Fruit fly (Drosophila melanogaster) whole organism, wandering third instar larva: ENCODE results near the gene mei-41.

Experiments used
- Abd-B ChIP-seq: fragments of >200 bp; optimal IDR thresholded peaks from 2 replicates; lab custom pipeline; 2017; ENCODE audit warnings: missing biosample characterization, missing genetic modification characterization
- CG9705 ChIP-seq: fragments of 200-800 bp; sonication (Bioruptor generic); optimal IDR thresholded peaks from 2 replicates; lab custom pipeline; 2018; ENCODE audit warnings: missing biosample characterization, mild to moderate bottlenecking, missing genetic modification characterization
- Dfd ChIP-seq: fragments of >200 bp; optimal IDR thresholded peaks from 2 replicates; lab custom pipeline; 2017; ENCODE audit warnings: missing biosample characterization, missing genetic modification characterization
- Dif ChIP-seq: fragments of 200-275, 200-300 bp; sonication (Bioruptor generic); optimal IDR thresholded peaks from 2 replicates; lab custom pipeline; 2018; ENCODE audit warnings: missing biosample characterization, missing genetic modification characterization; ENCODE audit not compliant: partially characterized antibody
- GATAd ChIP-seq: sonication (Bioruptor generic); optimal IDR thresholded peaks from 2 replicates; lab custom pipeline; 2016; ENCODE audit warnings: missing biosample characterization, missing genetic modification characterization
- HLH106 ChIP-seq: fragments of 200-800 bp; optimal IDR thresholded peaks from 3 replicates; lab custom pipeline; 2019; ENCODE audit warnings: missing biosample characterization, mild to moderate bottlenecking, missing genetic modification characterization, moderate library complexity
- Hnf4 ChIP-seq: fragments of 200-800 bp; sonication (Bioruptor generic); optimal IDR thresholded peaks from 2 replicates; lab custom pipeline; 2016; ENCODE audit warnings: missing biosample characterization, mild to moderate bottlenecking, missing genetic modification characterization
- Hr78 ChIP-seq: fragments of >200 bp; optimal IDR thresholded peaks from 2 replicates; lab custom pipeline; 2017; ENCODE audit warnings: missing biosample characterization, missing genetic modification characterization
- Hr83 ChIP-seq: fragments of 200-300 bp; sonication (Bioruptor generic); optimal IDR thresholded peaks from 2 replicates; lab custom pipeline; 2016; ENCODE audit warnings: missing biosample characterization, mild to moderate bottlenecking, missing genetic modification characterization, moderate library complexity; ENCODE audit not compliant: poor library complexity, severe bottlenecking
- Mio ChIP-seq: sonication (Bioruptor generic); optimal IDR thresholded peaks from 2 replicates; lab custom pipeline; 2016; ENCODE audit warnings: missing biosample characterization, missing genetic modification characterization
- Myc ChIP-seq: fragments of >200 bp; optimal IDR thresholded peaks from 2 replicates; lab custom pipeline; 2017
- N ChIP-seq: fragments of >200 bp; optimal IDR thresholded peaks from 2 replicates; lab custom pipeline; 2018; ENCODE audit warnings: missing biosample characterization, missing external identifiers, missing genetic modification characterization
- OdsH ChIP-seq: fragments of 200-800 bp; sonication (Bioruptor generic); optimal IDR thresholded peaks from 2 replicates; lab custom pipeline; 2016; ENCODE audit warnings: missing biosample characterization, mild to moderate bottlenecking, missing genetic modification characterization
- Rel ChIP-seq, 2 experiments: fragments of 200-800 bp; sonication (Bioruptor generic) in 1 of 2; optimal IDR thresholded peaks; 2 replicates in 1 of 2; 3 replicates in 1 of 2; lab custom pipeline; 2016 to 2019; ENCODE audit warnings: mild to moderate bottlenecking in 2 of 2, missing biosample characterization in 2 of 2, missing genetic modification characterization in 2 of 2, moderate library complexity in 1 of 2
- Sp1 ChIP-seq: fragments of 200-800 bp; sonication (Bioruptor generic); optimal IDR thresholded peaks from 3 replicates; lab custom pipeline; 2019; ENCODE audit warnings: missing biosample characterization, mild to moderate bottlenecking, missing genetic modification characterization, moderate library complexity
- Vsx2 ChIP-seq: fragments of 200-300, 225-300 bp; sonication (Bioruptor generic); optimal IDR thresholded peaks from 2 replicates; lab custom pipeline; 2018; ENCODE audit warnings: missing biosample characterization, missing genetic modification characterization; ENCODE audit not compliant: partially characterized antibody
- dmrt93B ChIP-seq: fragments of 200-800 bp; sonication (Bioruptor generic); optimal IDR thresholded peaks from 2 replicates; lab custom pipeline; 2018; ENCODE audit warnings: missing biosample characterization, mild to moderate bottlenecking, missing genetic modification characterization
- dsf ChIP-seq: sonication (Bioruptor generic); optimal IDR thresholded peaks from 2 replicates; lab custom pipeline; 2016; ENCODE audit warnings: missing biosample characterization, missing genetic modification characterization, borderline replicate concordance
- ey ChIP-seq: fragments of 200-800 bp; sonication (Bioruptor generic); optimal IDR thresholded peaks from 2 replicates; lab custom pipeline; 2016; ENCODE audit warnings: missing biosample characterization, missing genetic modification characterization
- foxo ChIP-seq, 2 experiments: fragments of 200-800 bp; sonication (Bioruptor generic); optimal IDR thresholded peaks; 2 replicates in 1 of 2; 3 replicates in 1 of 2; lab custom pipeline; 2016 to 2017; ENCODE audit warnings: missing biosample characterization in 2 of 2, missing genetic modification characterization in 2 of 2
- fru ChIP-seq: fragments of 200-800 bp; sonication (Bioruptor generic); optimal IDR thresholded peaks from 3 replicates; lab custom pipeline; 2016; ENCODE audit warnings: missing biosample characterization, mild to moderate bottlenecking, missing genetic modification characterization
- pan ChIP-seq: fragments of >200 bp; optimal IDR thresholded peaks from 2 replicates; lab custom pipeline; 2017
- psq ChIP-seq: fragments of 200-800 bp; sonication (Bioruptor generic); optimal IDR thresholded peaks from 3 replicates; lab custom pipeline; 2017; ENCODE audit warnings: missing biosample characterization, mild to moderate bottlenecking, missing genetic modification characterization, moderate library complexity
- rgr ChIP-seq: fragments of 200-800 bp; sonication (Bioruptor generic); optimal IDR thresholded peaks from 3 replicates; lab custom pipeline; 2016; ENCODE audit warnings: missing biosample characterization, mild to moderate bottlenecking, missing genetic modification characterization
- sage ChIP-seq: fragments of 200-800 bp; sonication (Bioruptor generic); optimal IDR thresholded peaks from 2 replicates; lab custom pipeline; 2016; ENCODE audit warnings: missing biosample characterization, mild to moderate bottlenecking, missing genetic modification characterization
- sv ChIP-seq: fragments of 200-800 bp; sonication (Bioruptor generic); optimal IDR thresholded peaks from 3 replicates; lab custom pipeline; 2016; ENCODE audit warnings: missing biosample characterization, missing genetic modification characterization
- usp ChIP-seq: fragments of >200 bp; optimal IDR thresholded peaks from 2 replicates; lab custom pipeline; 2017; ENCODE audit warnings: missing biosample characterization, missing genetic modification characterization
- woc ChIP-seq: sonication (Bioruptor generic); optimal IDR thresholded peaks from 2 replicates; lab custom pipeline; 2016; ENCODE audit warnings: missing biosample characterization, mild to moderate bottlenecking, missing genetic modification characterization

mei-41 gene

dm6 chrX:16391397-16391796, at the start of gene mei-41, which contains the start of gene TH1:
TSS of gene mei-41 (plus strand) at chrX:16391698.
TSS of gene TH1 (minus strand) at chrX:16391438.
- TF ChIP-seq dsf (GFP tag; lab: Kevin White, UChicago): no peak
- TF ChIP-seq HLH106 (tag; lab: Kevin White, UChicago): peak; percentile 94
- TF ChIP-seq OdsH (GFP tag; lab: Kevin White, UChicago): peak; percentile 44
- TF ChIP-seq ey (GFP tag; lab: Kevin White, UChicago): peak; percentile 62
- TF ChIP-seq psq (GFP tag; lab: Kevin White, UChicago): peak; percentile 71
- TF ChIP-seq dmrt93B (GFP tag; lab: Kevin White, UChicago): peak; percentile 88
- TF ChIP-seq Hr78: peak; percentile 58
- peak; percentile 26 for TF ChIP-seq Rel (GFP tag; optimal IDR thresholded peaks at IDR 0.05; lab: Kevin White, UChicago)
- TF ChIP-seq Rel (tag; optimal IDR thresholded peaks at IDR 0.05; lab: Kevin White, UChicago): no peak
- no peak for TF ChIP-seq Mio (GFP tag; lab: Kevin White, UChicago)
- TF ChIP-seq foxo (GFP tag; optimal IDR thresholded peaks at IDR 0.05; lab: Kevin White, UChicago): no peak
- no peak for TF ChIP-seq fru (GFP tag; lab: Kevin White, UChicago)
- TF ChIP-seq sv: peak; percentile 50
- TF ChIP-seq Sp1 (GFP tag; lab: Kevin White, UChicago): peak; percentile 83
- TF ChIP-seq N: peak; percentile 82
- peak; percentile 67 for TF ChIP-seq Abd-B (GFP tag; lab: Kevin White, UChicago)
- peak; percentile 70 for TF ChIP-seq CG9705 (GFP tag; lab: Kevin White, UChicago)

- TF ChIP-seq dsf (GFP tag; lab: Kevin White, UChicago) (no peak), usp (GFP tag; lab: Kevin White, UChicago) (no peak), N (peak; percentile 80), Myc (lab: Kevin White, UChicago) (peak; percentile 12), woc (peak; percentile 17)
Observed at dm6 chrX:16350062-16350461, 41.4 kb upstream of the mei-41 start, which contains the start of gene sl. TSS of gene sl (plus strand) at chrX:16350315.

dm6 chrX:16358670-16359320, 32.7 kb upstream of the mei-41 start, which contains the start of the genes U2af50 and PIG-Q:
TSS of gene U2af50 (minus strand) at chrX:16359039.
TSS of gene PIG-Q (plus strand) at chrX:16359143.
- peak; percentile 56 for TF ChIP-seq ey (GFP tag; lab: Kevin White, UChicago)
- peak; percentile 92 for TF ChIP-seq HLH106 (tag; lab: Kevin White, UChicago)
- TF ChIP-seq Rel (GFP tag; optimal IDR thresholded peaks at IDR 0.05; lab: Kevin White, UChicago): peak; percentile 14
- peak; percentile 74 for TF ChIP-seq Rel (tag; optimal IDR thresholded peaks at IDR 0.05; lab: Kevin White, UChicago)
- TF ChIP-seq Hr83 (GFP tag; lab: Kevin White, UChicago): no peak
- TF ChIP-seq Hnf4 (GFP tag; lab: Kevin White, UChicago): peak; percentile 76
- TF ChIP-seq Myc (lab: Kevin White, UChicago): peak; percentile 5
- peak; percentile 5 for TF ChIP-seq Dif (GFP tag; lab: Kevin White, UChicago)
- TF ChIP-seq sv: peak; percentile 76
- peak; percentile 45 for TF ChIP-seq woc
- TF ChIP-seq psq (GFP tag; lab: Kevin White, UChicago): peak; percentile 82
- peak; percentile 82 for TF ChIP-seq rgr (GFP tag; lab: Kevin White, UChicago)
- TF ChIP-seq sage (GFP tag; lab: Kevin White, UChicago): peak; percentile 51
- TF ChIP-seq pan (lab: Kevin White, UChicago): no peak
- peak; percentile 63 for TF ChIP-seq OdsH (GFP tag; lab: Kevin White, UChicago)
- TF ChIP-seq N: no peak
- peak; percentile 84 for TF ChIP-seq CG9705 (GFP tag; lab: Kevin White, UChicago)
- no peak for TF ChIP-seq Hr78
- no peak for TF ChIP-seq Dfd (GFP tag; lab: Kevin White, UChicago)
- peak; percentile 90 for TF ChIP-seq Sp1 (GFP tag; lab: Kevin White, UChicago)
- TF ChIP-seq GATAd (GFP tag; lab: Kevin White, UChicago): peak; percentile 26
- no peak for TF ChIP-seq Vsx2
- TF ChIP-seq foxo (GFP tag; optimal IDR thresholded peaks at IDR 0.05; lab: Kevin White, UChicago): peak in 1 of 2 experiments; percentile 86
- TF ChIP-seq dsf (GFP tag; lab: Kevin White, UChicago): no peak

- TF ChIP-seq fru (GFP tag; lab: Kevin White, UChicago): peak; percentile 38
- TF ChIP-seq woc: peak; percentile 54
- no peak for TF ChIP-seq CG9705 (GFP tag; lab: Kevin White, UChicago)
- TF ChIP-seq sv: no peak
- TF ChIP-seq Hnf4 (GFP tag; lab: Kevin White, UChicago): peak; percentile 20
- TF ChIP-seq N: peak; percentile 5
- no peak for TF ChIP-seq foxo (GFP tag; optimal IDR thresholded peaks at IDR 0.05; lab: Kevin White, UChicago)
Observed at dm6 chrX:16361306-16361705, 30.2 kb upstream of the mei-41 start, which contains the start of gene nonA. TSS of gene nonA (plus strand) at chrX:16361569.
